Fruit fly (Drosophila melanogaster) whole organism, embryonic: ENCODE measurements around the gene twr.

Experiments used
- Blimp-1 ChIP-seq: fragments of 200-800 bp; sonication (Bioruptor generic); optimal IDR thresholded peaks from 3 replicates; lab custom pipeline; 2018; ENCODE audit warnings: missing biosample characterization, missing genetic modification characterization, mild to moderate bottlenecking, moderate library complexity, missing genetic modification reagents
- CG10267 ChIP-seq: fragments of 200-800 bp; sonication (Bioruptor generic); optimal IDR thresholded peaks from 2 replicates; lab custom pipeline; 2018; ENCODE audit warnings: missing biosample characterization, mild to moderate bottlenecking, missing genetic modification characterization, moderate library complexity
- CG10979 ChIP-seq: fragments of 200-800 bp; sonication (Bioruptor generic); optimal IDR thresholded peaks from 2 replicates; lab custom pipeline; 2018; ENCODE audit warnings: missing biosample characterization, mild to moderate bottlenecking, missing genetic modification characterization, moderate library complexity
- CG12104 ChIP-seq: fragments of 200-800 bp; sonication (Bioruptor generic); optimal IDR thresholded peaks from 3 replicates; lab custom pipeline; 2016; ENCODE audit warnings: missing biosample characterization, missing genetic modification characterization
- CG12942 ChIP-seq: fragments of 200-800 bp; sonication (Bioruptor generic); optimal IDR thresholded peaks from 3 replicates; lab custom pipeline; 2016; ENCODE audit warnings: missing biosample characterization, missing genetic modification characterization
- CG13424 ChIP-seq: fragments of 200-800 bp; sonication (Bioruptor generic); optimal IDR thresholded peaks from 2 replicates; lab custom pipeline; 2019; ENCODE audit warnings: missing biosample characterization, mild to moderate bottlenecking, missing genetic modification characterization, moderate library complexity
- CG14710 ChIP-seq: fragments of 200-800 bp; sonication (Bioruptor generic); optimal IDR thresholded peaks from 3 replicates; lab custom pipeline; 2019; ENCODE audit warnings: missing biosample characterization, mild to moderate bottlenecking, missing genetic modification characterization, moderate library complexity
- CG15073 ChIP-seq: fragments of 200-800 bp; sonication (Bioruptor generic); optimal IDR thresholded peaks from 2 replicates; lab custom pipeline; 2016; ENCODE audit warnings: missing biosample characterization, missing genetic modification characterization
- CG16815 ChIP-seq: fragments of 200-800 bp; sonication (Bioruptor generic); optimal IDR thresholded peaks from 3 replicates; lab custom pipeline; 2017; ENCODE audit warnings: missing biosample characterization, mild to moderate bottlenecking, missing genetic modification characterization
- CG17361 ChIP-seq: fragments of 200-800 bp; sonication (Bioruptor generic); IDR thresholded peaks from 3 replicates; pipeline ENCODE4 v1.3.6; 2022; ENCODE audit warnings: missing biosample characterization, missing genetic modification characterization
- CG17612 ChIP-seq: fragments of 200-800 bp; sonication (Bioruptor generic); IDR thresholded peaks from 2 replicates; pipeline ENCODE4 v1.3.6; 2022; ENCODE audit warnings: missing biosample characterization, missing genetic modification characterization
- CG2202 ChIP-seq: fragments of 200-800 bp; sonication (Bioruptor generic); optimal IDR thresholded peaks from 2 replicates; lab custom pipeline; 2018; ENCODE audit warnings: missing biosample characterization, mild to moderate bottlenecking, missing genetic modification characterization
- CG2678 ChIP-seq: fragments of 200-800 bp; sonication (Bioruptor generic); optimal IDR thresholded peaks from 3 replicates; lab custom pipeline; 2019; ENCODE audit warnings: missing biosample characterization, mild to moderate bottlenecking, missing genetic modification characterization, moderate library complexity
- CG3995 ChIP-seq: fragments of 200-800 bp; sonication (Bioruptor generic); optimal IDR thresholded peaks from 3 replicates; lab custom pipeline; 2016; ENCODE audit warnings: missing biosample characterization, missing genetic modification characterization
- CG6272 ChIP-seq: fragments of 200-800 bp; sonication (Bioruptor generic); IDR thresholded peaks from 2 replicates; pipeline ENCODE4 v1.3.6; 2022; ENCODE audit warnings: missing biosample characterization, missing genetic modification characterization
- CG6683 ChIP-seq: fragments of 200-800 bp; sonication (Bioruptor generic); optimal IDR thresholded peaks from 2 replicates; lab custom pipeline; 2017; ENCODE audit warnings: missing biosample characterization, mild to moderate bottlenecking, missing genetic modification characterization, missing genetic modification reagents
- CG6791 ChIP-seq: fragments of 200-800 bp; sonication (Bioruptor generic); IDR thresholded peaks from 3 replicates; pipeline ENCODE4 v1.3.6; 2022; ENCODE audit warnings: missing biosample characterization, missing genetic modification characterization; ENCODE audit not compliant: partially characterized antibody
- CG6813 ChIP-seq: fragments of 200-800 bp; sonication (Bioruptor generic); optimal IDR thresholded peaks from 2 replicates; lab custom pipeline; 2017; ENCODE audit warnings: missing biosample characterization, missing genetic modification characterization, mild to moderate bottlenecking, moderate library complexity, missing genetic modification reagents
- CG7556 ChIP-seq: fragments of 200-800 bp; sonication (Bioruptor generic); optimal IDR thresholded peaks from 2 replicates; lab custom pipeline; 2017; ENCODE audit warnings: missing biosample characterization, mild to moderate bottlenecking, missing genetic modification characterization
- CG9609 ChIP-seq: fragments of 200-800 bp; sonication (Bioruptor generic); optimal IDR thresholded peaks from 3 replicates; lab custom pipeline; 2016; ENCODE audit warnings: missing biosample characterization, missing genetic modification characterization
- D19A ChIP-seq: fragments of 200-800 bp; optimal IDR thresholded peaks from 3 replicates; lab custom pipeline; 2019; ENCODE audit warnings: missing biosample characterization, mild to moderate bottlenecking, missing genetic modification characterization, moderate library complexity
- Dp ChIP-seq: fragments of 200-800 bp; sonication (Bioruptor generic); optimal IDR thresholded peaks from 2 replicates; lab custom pipeline; 2018; ENCODE audit warnings: missing biosample characterization, mild to moderate bottlenecking, missing genetic modification characterization, moderate library complexity
- E2f2 ChIP-seq: fragments of 200-800 bp; sonication (Bioruptor generic); IDR thresholded peaks from 2 replicates; pipeline ENCODE4 v1.3.6; 2022; ENCODE audit warnings: missing biosample characterization, missing genetic modification characterization
- HHEX ChIP-seq: fragments of 200-800 bp; sonication (Bioruptor generic); optimal IDR thresholded peaks from 3 replicates; lab custom pipeline; 2017; ENCODE audit warnings: missing biosample characterization, mild to moderate bottlenecking, missing genetic modification characterization, missing genetic modification reagents
- Hr51 ChIP-seq, 2 experiments: fragments of 200-800 bp; sonication (Bioruptor generic); optimal IDR thresholded peaks; 2 replicates in 1 of 2; 3 replicates in 1 of 2; lab custom pipeline; 2016 to 2018; ENCODE audit warnings: missing biosample characterization in 2 of 2, missing genetic modification characterization in 2 of 2, mild to moderate bottlenecking in 1 of 2, moderate library complexity in 1 of 2
- Lhr ChIP-seq: fragments of 200-800 bp; sonication (Bioruptor generic); optimal IDR thresholded peaks from 3 replicates; lab custom pipeline; 2017; ENCODE audit warnings: mild to moderate bottlenecking, missing biosample characterization, missing genetic modification reagents, missing genetic modification characterization
- NC2β ChIP-seq: fragments of 200-800 bp; sonication (Bioruptor generic); optimal IDR thresholded peaks from 2 replicates; lab custom pipeline; 2016; ENCODE audit warnings: missing biosample characterization, missing genetic modification characterization
- Pdp1 ChIP-seq, 2 experiments: fragments of 200-800 bp; sonication (Bioruptor generic); optimal IDR thresholded peaks; 3 replicates each; lab custom pipeline; 2016; ENCODE audit warnings: missing biosample characterization in 2 of 2, missing genetic modification characterization in 2 of 2, mild to moderate bottlenecking in 1 of 2, moderate library complexity in 1 of 2
- Ssrp ChIP-seq: fragments of 200-800 bp; sonication (Bioruptor generic); optimal IDR thresholded peaks from 2 replicates; lab custom pipeline; 2018; ENCODE audit warnings: missing biosample characterization, mild to moderate bottlenecking, missing genetic modification characterization, moderate library complexity
- Vsx1 ChIP-seq: fragments of 200-800 bp; sonication (Bioruptor generic); optimal IDR thresholded peaks from 2 replicates; lab custom pipeline; 2017; ENCODE audit warnings: missing biosample characterization, mild to moderate bottlenecking, missing genetic modification characterization, missing genetic modification reagents
- aop ChIP-seq: fragments of 200-800 bp; sonication (Bioruptor generic); IDR thresholded peaks from 2 replicates; pipeline ENCODE4 v1.3.6; 2022; ENCODE audit warnings: missing biosample characterization, missing genetic modification characterization
- az2 ChIP-seq: fragments of 200-800 bp; sonication (Bioruptor generic); optimal IDR thresholded peaks from 3 replicates; lab custom pipeline; 2016; ENCODE audit warnings: missing biosample characterization, missing genetic modification characterization
- bowl ChIP-seq: fragments of 200-800 bp; sonication (Bioruptor generic); IDR thresholded peaks from 2 replicates; pipeline ENCODE4 v1.3.6; 2022; ENCODE audit warnings: missing biosample characterization, missing genetic modification characterization
- btn ChIP-seq: fragments of 200-800 bp; sonication (Bioruptor generic); optimal IDR thresholded peaks from 2 replicates; lab custom pipeline; 2016; ENCODE audit warnings: missing biosample characterization, missing genetic modification characterization
- dpn ChIP-seq, 2 experiments: fragments of 200-800 bp; sonication (Bioruptor generic); optimal IDR thresholded peaks; 3 replicates each; lab custom pipeline; 2016; ENCODE audit warnings: missing biosample characterization in 2 of 2, missing genetic modification characterization in 2 of 2
- gem ChIP-seq: fragments of 200-800 bp; sonication (Bioruptor generic); optimal IDR thresholded peaks from 2 replicates; lab custom pipeline; 2019; ENCODE audit warnings: missing biosample characterization, mild to moderate bottlenecking, missing genetic modification characterization, moderate library complexity
- hb ChIP-seq: fragments of 200-800 bp; sonication (Bioruptor generic); IDR thresholded peaks from 3 replicates; pipeline ENCODE4 v1.3.6; 2022; ENCODE audit warnings: missing biosample characterization, missing genetic modification characterization; ENCODE audit not compliant: partially characterized antibody
- knrl ChIP-seq: fragments of 200-800 bp; sonication (Bioruptor generic); IDR thresholded peaks from 3 replicates; pipeline ENCODE4 v1.3.6; 2022; ENCODE audit warnings: missing biosample characterization, missing genetic modification characterization; ENCODE audit not compliant: partially characterized antibody
- lola ChIP-seq, 3 experiments: fragments of >200 bp in 2 of 3; fragments of 200-800 bp in 1 of 3; sonication (Bioruptor generic) in 1 of 3; optimal IDR thresholded peaks; 2 replicates each; lab custom pipeline; 2017 to 2019; ENCODE audit warnings: missing biosample characterization in 3 of 3, missing genetic modification characterization in 3 of 3, mild to moderate bottlenecking in 1 of 3, moderate library complexity in 1 of 3
- onecut ChIP-seq: fragments of 200-800 bp; sonication (Bioruptor generic); IDR thresholded peaks from 2 replicates; pipeline ENCODE4 v1.3.6; 2022; ENCODE audit warnings: missing biosample characterization, missing genetic modification characterization
- org-1 ChIP-seq: fragments of 200-800 bp; sonication (Bioruptor generic); optimal IDR thresholded peaks from 2 replicates; lab custom pipeline; 2017; ENCODE audit warnings: missing biosample characterization, missing genetic modification characterization
- prd ChIP-seq, 3 experiments: fragments of >200 bp in 2 of 3; fragments of 200-800 bp in 1 of 3; sonication (Bioruptor generic) in 1 of 3; optimal IDR thresholded peaks in 2 of 3; IDR thresholded peaks in 1 of 3; 2 replicates in 2 of 3; 3 replicates in 1 of 3; pipeline versions ENCODE4 v1.3.6 to Lab custom; 2017 to 2022; ENCODE audit warnings: missing biosample characterization in 1 of 3, missing genetic modification characterization in 1 of 3
- salm ChIP-seq: fragments of 200-800 bp; sonication (Bioruptor generic); optimal IDR thresholded peaks from 2 replicates; lab custom pipeline; 2018; ENCODE audit warnings: missing biosample characterization, mild to moderate bottlenecking, missing genetic modification characterization
- sim ChIP-seq: fragments of 200-800 bp; sonication (Bioruptor generic); IDR thresholded peaks from 2 replicates; pipeline ENCODE4 v1.3.6; 2022; ENCODE audit warnings: missing biosample characterization, missing genetic modification characterization
- tio ChIP-seq: fragments of 200-800 bp; sonication (Bioruptor generic); optimal IDR thresholded peaks from 2 replicates; lab custom pipeline; 2017; ENCODE audit warnings: missing biosample characterization, missing genetic modification characterization, inconsistent platforms
- zfh1 ChIP-seq: fragments of 200-800 bp; sonication (Bioruptor generic); IDR thresholded peaks from 3 replicates; pipeline ENCODE4 v1.3.6; 2022; ENCODE audit warnings: missing biosample characterization, missing genetic modification characterization

The twr gene

dm6 chr3R:6664371-6665116 is 6.9 kb downstream of the twr start (continued):
- peak in 1 of 2 experiments; percentile 12 for TF ChIP-seq Pdp1 (GFP tag; optimal IDR thresholded peaks at IDR 0.05; lab: Kevin White, UChicago)
- peak in 1 of 2 experiments; percentile 27 for TF ChIP-seq Hr51 (GFP tag; optimal IDR thresholded peaks at IDR 0.05; lab: Kevin White, UChicago)
- TF ChIP-seq CG13424 (tag; lab: Kevin White, UChicago) = peak; percentile 18
- TF ChIP-seq CG6813 = peak; percentile 49
- peak; percentile 41 for TF ChIP-seq Dp (GFP tag; lab: Kevin White, UChicago)
- peak; percentile 44; the same call in 1 of the 3 replicates for TF ChIP-seq CG6791 (GFP tag; lab: Robert Waterston, UW)
- TF ChIP-seq dpn (GFP tag; optimal IDR thresholded peaks at IDR 0.05; lab: Kevin White, UChicago) = peak in 1 of 2 experiments; percentile 14
- peak; percentile 9 for TF ChIP-seq CG10979 (tag; lab: Kevin White, UChicago)
- peak; percentile 95 for TF ChIP-seq CG3995 (GFP tag; lab: Kevin White, UChicago)
- 0 out of 3 replicates have a peak, but pooled peaks have one; percentile 13 for TF ChIP-seq knrl (GFP tag; lab: Robert Waterston, UW)
- peak; percentile 3 for TF ChIP-seq Lhr (GFP tag; lab: Kevin White, UChicago)
- peak; percentile 20 for TF ChIP-seq CG2678 (tag; lab: Kevin White, UChicago)
- TF ChIP-seq sim (GFP tag; lab: Robert Waterston, UW) = 0 out of 2 replicates have a peak, but pooled peaks have one; percentile 22
- TF ChIP-seq org-1 = peak; percentile 13
- no peak for TF ChIP-seq Vsx1 (GFP tag; lab: Kevin White, UChicago)
- no peak for TF ChIP-seq Blimp-1 (GFP tag; lab: Kevin White, UChicago)
- no peak for TF ChIP-seq prd (optimal IDR thresholded peaks at IDR 0.05; lab: Kevin White, UChicago)
- TF ChIP-seq prd (GFP tag; IDR thresholded peaks at IDR 0.05; lab: Robert Waterston, UW) = peak; percentile 31; the same call in 1 of the 3 replicates
- TF ChIP-seq CG9609 = no peak
- TF ChIP-seq CG6272 (GFP tag; lab: Robert Waterston, UW) = 0 out of 2 replicates have a peak, but pooled peaks have one; percentile 5
- TF ChIP-seq CG10267 (tag; lab: Kevin White, UChicago) = peak; percentile 7
- TF ChIP-seq CG12104 (GFP tag; lab: Kevin White, UChicago) = peak; percentile 8
- no peak for TF ChIP-seq HHEX
- TF ChIP-seq Ssrp = peak; percentile 31
- TF ChIP-seq NC2β (GFP tag; lab: Kevin White, UChicago) = peak; percentile 10
- TF ChIP-seq CG12942 (GFP tag; lab: Kevin White, UChicago) = peak; percentile 5
- TF ChIP-seq bowl (GFP tag; lab: Robert Waterston, UW) = 0 out of 2 replicates have a peak, but pooled peaks have one; percentile 7
- no peak for TF ChIP-seq CG15073
- TF ChIP-seq zfh1 (GFP tag; lab: Robert Waterston, UW) = peak; percentile 58; the same call in 2 of the 3 replicates
- peak; percentile 21; the same call in 1 of the 2 replicates for TF ChIP-seq onecut
- TF ChIP-seq tio (GFP tag; lab: Kevin White, UChicago) = peak; percentile 42
- TF ChIP-seq gem (tag; lab: Kevin White, UChicago) = peak; percentile 29
- TF ChIP-seq salm = no peak
- peak; percentile 66 for TF ChIP-seq E2f2 (GFP tag; lab: Robert Waterston, UW)
- TF ChIP-seq CG17612 = no peak
- peak; percentile 65 for TF ChIP-seq CG7556 (GFP tag; lab: Kevin White, UChicago)
- TF ChIP-seq CG6683 (GFP tag; lab: Kevin White, UChicago) = no peak
- TF ChIP-seq aop (GFP tag; lab: Robert Waterston, UW) = no peak
- TF ChIP-seq btn (GFP tag; lab: Kevin White, UChicago) = peak; percentile 8
- no peak for TF ChIP-seq CG16815
- TF ChIP-seq D19A = peak; percentile 16
- TF ChIP-seq az2 = peak; percentile 17
- no peak; the same call in 2 of the 3 replicates for TF ChIP-seq hb (GFP tag; lab: Robert Waterston, UW)
- TF ChIP-seq CG2202 (tag; lab: Kevin White, UChicago) = peak; percentile 30
- peak in 1 of 3 experiments; percentile 27 for TF ChIP-seq lola (GFP tag; optimal IDR thresholded peaks at IDR 0.05; lab: Kevin White, UChicago)
- TF ChIP-seq CG14710 (tag; lab: Kevin White, UChicago) = peak; percentile 12
- peak; percentile 75 for TF ChIP-seq CG17361
